Fruit fly (Drosophila melanogaster) whole organism, wandering third instar larva: Measurements from ENCODE around the gene CG32573.

Source experiments
- Abd-B ChIP-seq: fragments of >200 bp; optimal IDR thresholded peaks from 2 replicates; lab custom pipeline; 2017; ENCODE audit warnings: missing biosample characterization, missing genetic modification characterization
- CG32264 ChIP-seq: fragments of 200-800 bp; sonication (Bioruptor generic); optimal IDR thresholded peaks from 2 replicates; lab custom pipeline; 2016; ENCODE audit warnings: missing biosample characterization, missing genetic modification characterization
- CG9705 ChIP-seq: fragments of 200-800 bp; sonication (Bioruptor generic); optimal IDR thresholded peaks from 2 replicates; lab custom pipeline; 2018; ENCODE audit warnings: missing biosample characterization, mild to moderate bottlenecking, missing genetic modification characterization
- CrebA ChIP-seq: fragments of 200-800 bp; sonication (Bioruptor generic); optimal IDR thresholded peaks from 2 replicates; lab custom pipeline; 2016; ENCODE audit warnings: missing biosample characterization, mild to moderate bottlenecking, missing genetic modification characterization, borderline replicate concordance
- Dfd ChIP-seq: fragments of >200 bp; optimal IDR thresholded peaks from 2 replicates; lab custom pipeline; 2017; ENCODE audit warnings: missing biosample characterization, missing genetic modification characterization
- Dif ChIP-seq: fragments of 200-275, 200-300 bp; sonication (Bioruptor generic); optimal IDR thresholded peaks from 2 replicates; lab custom pipeline; 2018; ENCODE audit warnings: missing biosample characterization, missing genetic modification characterization; ENCODE audit not compliant: partially characterized antibody
- GATAd ChIP-seq: sonication (Bioruptor generic); optimal IDR thresholded peaks from 2 replicates; lab custom pipeline; 2016; ENCODE audit warnings: missing biosample characterization, missing genetic modification characterization
- HLH106 ChIP-seq: fragments of 200-800 bp; optimal IDR thresholded peaks from 3 replicates; lab custom pipeline; 2019; ENCODE audit warnings: missing biosample characterization, mild to moderate bottlenecking, missing genetic modification characterization, moderate library complexity
- Hnf4 ChIP-seq: fragments of 200-800 bp; sonication (Bioruptor generic); optimal IDR thresholded peaks from 2 replicates; lab custom pipeline; 2016; ENCODE audit warnings: missing biosample characterization, mild to moderate bottlenecking, missing genetic modification characterization
- Hr83 ChIP-seq: fragments of 200-300 bp; sonication (Bioruptor generic); optimal IDR thresholded peaks from 2 replicates; lab custom pipeline; 2016; ENCODE audit warnings: missing biosample characterization, mild to moderate bottlenecking, missing genetic modification characterization, moderate library complexity; ENCODE audit not compliant: poor library complexity, severe bottlenecking
- Jra ChIP-seq: sonication (Bioruptor generic); optimal IDR thresholded peaks from 2 replicates; lab custom pipeline; 2016; ENCODE audit warnings: missing biosample characterization, missing genetic modification characterization
- Myc ChIP-seq: fragments of >200 bp; optimal IDR thresholded peaks from 2 replicates; lab custom pipeline; 2017
- N ChIP-seq: fragments of >200 bp; optimal IDR thresholded peaks from 2 replicates; lab custom pipeline; 2018; ENCODE audit warnings: missing biosample characterization, missing external identifiers, missing genetic modification characterization
- OdsH ChIP-seq: fragments of 200-800 bp; sonication (Bioruptor generic); optimal IDR thresholded peaks from 2 replicates; lab custom pipeline; 2016; ENCODE audit warnings: missing biosample characterization, mild to moderate bottlenecking, missing genetic modification characterization
- Sp1 ChIP-seq: fragments of 200-800 bp; sonication (Bioruptor generic); optimal IDR thresholded peaks from 3 replicates; lab custom pipeline; 2019; ENCODE audit warnings: missing biosample characterization, mild to moderate bottlenecking, missing genetic modification characterization, moderate library complexity
- Vsx2 ChIP-seq: fragments of 200-300, 225-300 bp; sonication (Bioruptor generic); optimal IDR thresholded peaks from 2 replicates; lab custom pipeline; 2018; ENCODE audit warnings: missing biosample characterization, missing genetic modification characterization; ENCODE audit not compliant: partially characterized antibody
- br ChIP-seq: fragments of 200-800 bp; sonication (Bioruptor generic); optimal IDR thresholded peaks from 2 replicates; lab custom pipeline; 2016; ENCODE audit warnings: missing biosample characterization, missing genetic modification characterization
- brk ChIP-seq: fragments of 200-800 bp; sonication (Bioruptor generic); optimal IDR thresholded peaks from 2 replicates; lab custom pipeline; 2016; ENCODE audit warnings: missing biosample characterization, mild to moderate bottlenecking, missing genetic modification characterization
- dl ChIP-seq, 2 experiments: fragments of 175-275, 200-275 bp in 1 of 2; fragments of 200-275 bp in 1 of 2; sonication (Bioruptor generic); optimal IDR thresholded peaks; lab custom pipeline; 2018; ENCODE audit warnings: mild to moderate bottlenecking in 2 of 2, missing biosample characterization in 2 of 2, missing genetic modification characterization in 2 of 2, moderate library complexity in 2 of 2; ENCODE audit not compliant: partially characterized antibody in 2 of 2, insufficient read depth in 1 of 2
- dmrt93B ChIP-seq: fragments of 200-800 bp; sonication (Bioruptor generic); optimal IDR thresholded peaks from 2 replicates; lab custom pipeline; 2018; ENCODE audit warnings: missing biosample characterization, mild to moderate bottlenecking, missing genetic modification characterization
- dsf ChIP-seq: sonication (Bioruptor generic); optimal IDR thresholded peaks from 2 replicates; lab custom pipeline; 2016; ENCODE audit warnings: missing biosample characterization, missing genetic modification characterization, borderline replicate concordance
- fru ChIP-seq: fragments of 200-800 bp; sonication (Bioruptor generic); optimal IDR thresholded peaks from 3 replicates; lab custom pipeline; 2016; ENCODE audit warnings: missing biosample characterization, mild to moderate bottlenecking, missing genetic modification characterization
- jim ChIP-seq: fragments of 175-275, 200-325 bp; sonication (Bioruptor generic); optimal IDR thresholded peaks from 2 replicates; lab custom pipeline; 2016; ENCODE audit warnings: missing biosample characterization, mild to moderate bottlenecking, missing genetic modification characterization
- lola ChIP-seq: fragments of >200 bp; optimal IDR thresholded peaks from 2 replicates; lab custom pipeline; 2017; ENCODE audit warnings: missing biosample characterization, missing genetic modification characterization
- pan ChIP-seq: fragments of >200 bp; optimal IDR thresholded peaks from 2 replicates; lab custom pipeline; 2017
- psq ChIP-seq: fragments of 200-800 bp; sonication (Bioruptor generic); optimal IDR thresholded peaks from 3 replicates; lab custom pipeline; 2017; ENCODE audit warnings: missing biosample characterization, mild to moderate bottlenecking, missing genetic modification characterization, moderate library complexity
- sage ChIP-seq: fragments of 200-800 bp; sonication (Bioruptor generic); optimal IDR thresholded peaks from 2 replicates; lab custom pipeline; 2016; ENCODE audit warnings: missing biosample characterization, mild to moderate bottlenecking, missing genetic modification characterization
- tai ChIP-seq: sonication (Bioruptor generic); optimal IDR thresholded peaks from 2 replicates; lab custom pipeline; 2016; ENCODE audit warnings: missing biosample characterization, missing genetic modification characterization
- usp ChIP-seq: fragments of >200 bp; optimal IDR thresholded peaks from 2 replicates; lab custom pipeline; 2017; ENCODE audit warnings: missing biosample characterization, missing genetic modification characterization

Gene CG32573

dm6 chrX:16694477-16694876, 43.3 kb downstream of the CG32573 start:
- TF ChIP-seq jim: no peak
- no peak for TF ChIP-seq OdsH (GFP tag; lab: Kevin White, UChicago)
- TF ChIP-seq fru (GFP tag; lab: Kevin White, UChicago): peak; percentile 23
- TF ChIP-seq Dfd (GFP tag; lab: Kevin White, UChicago): no peak
- TF ChIP-seq dl (GFP tag; optimal IDR thresholded peaks at IDR 0.05; lab: Kevin White, UChicago; ENCODE audit: insufficient read depth in 1 of 2, partially characterized antibody in 2 of 2): no peak
- no peak for TF ChIP-seq Abd-B (GFP tag; lab: Kevin White, UChicago)
- TF ChIP-seq CrebA (GFP tag; lab: Kevin White, UChicago): no peak
- no peak for TF ChIP-seq brk

- TF ChIP-seq Hr83: no peak
- TF ChIP-seq Dfd (GFP tag; lab: Kevin White, UChicago): no peak
- TF ChIP-seq GATAd (GFP tag; lab: Kevin White, UChicago): no peak
- no peak for TF ChIP-seq CG9705 (GFP tag; lab: Kevin White, UChicago)
- TF ChIP-seq dsf (GFP tag; lab: Kevin White, UChicago): no peak
- no peak for TF ChIP-seq tai (GFP tag; lab: Kevin White, UChicago)
- no peak for TF ChIP-seq Vsx2 (GFP tag; lab: Kevin White, UChicago)
- TF ChIP-seq br (GFP tag; lab: Kevin White, UChicago): no peak
- no peak for TF ChIP-seq lola (GFP tag; lab: Kevin White, UChicago)
- no peak for TF ChIP-seq Jra (GFP tag; lab: Kevin White, UChicago)
- no peak for TF ChIP-seq Myc (lab: Kevin White, UChicago)
Observed at dm6 chrX:16694959-16695358, 43.8 kb downstream of the CG32573 start, which contains the start of gene Septin4. TSS of gene Septin4 (minus strand) at chrX:16695173.

- TF ChIP-seq CG9705 (GFP tag; lab: Kevin White, UChicago) (no peak), pan (lab: Kevin White, UChicago) (no peak), Vsx2 (GFP tag; lab: Kevin White, UChicago) (peak; percentile 66), CG32264 (GFP tag; lab: Kevin White, UChicago) (no peak), Dif (GFP tag; lab: Kevin White, UChicago) (peak; percentile 96), N (GFP tag; lab: Kevin White, UChicago) (no peak), Hnf4 (GFP tag; lab: Kevin White, UChicago) (no peak), dl (GFP tag; optimal IDR thresholded peaks at IDR 0.05; lab: Kevin White, UChicago; ENCODE audit: insufficient read depth in 1 of 2, partially characterized antibody in 2 of 2) (peak; percentile 53 to 80), HLH106 (tag; lab: Kevin White, UChicago) (no peak)
Observed at dm6 chrX:16695658-16696181, 44.5 kb downstream of the CG32573 start, which contains the start of gene CG4678. TSS of gene CG4678 (plus strand) at chrX:16696131.

DNA sequence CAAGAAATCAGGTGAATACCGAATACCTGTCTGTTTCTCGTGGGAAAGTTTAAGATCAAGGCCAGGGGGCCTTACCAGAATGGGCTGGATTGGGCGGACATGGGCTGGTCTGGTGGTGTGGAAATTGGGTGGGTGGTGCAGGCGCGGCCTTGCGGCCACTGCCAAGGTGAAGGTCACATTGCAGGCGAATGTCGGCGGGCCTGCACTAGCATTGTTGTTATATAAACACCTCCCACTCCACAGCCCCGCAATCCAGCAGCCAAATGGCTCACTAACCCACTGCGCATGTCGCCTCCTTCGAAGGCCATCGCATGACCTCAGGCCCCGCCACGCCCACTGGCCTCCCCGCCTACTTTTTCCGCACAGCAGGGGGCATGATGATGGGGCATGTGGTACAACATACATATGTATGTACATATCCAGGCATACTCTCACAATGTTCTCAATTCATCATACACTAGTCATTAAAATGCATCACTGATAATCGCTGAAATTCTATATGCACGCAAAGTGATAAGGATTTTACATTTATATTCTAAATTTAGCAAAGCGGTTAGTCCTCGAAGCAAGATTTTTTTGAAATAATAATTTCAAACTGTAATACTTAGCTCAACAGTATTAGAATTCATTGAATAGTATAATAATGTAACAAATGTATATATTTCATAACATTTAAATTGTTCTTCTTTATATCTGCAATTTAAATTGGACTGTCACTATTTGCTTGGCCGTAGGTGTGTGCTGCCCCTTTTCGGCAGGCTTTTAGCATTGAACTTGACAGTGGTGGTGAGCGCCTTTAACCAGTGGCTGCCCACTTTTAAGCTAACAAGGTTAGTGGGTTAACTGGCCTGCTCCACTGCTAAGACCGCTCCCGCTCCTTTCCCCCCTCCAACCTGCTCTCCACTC, 45.7 kb downstream of the CG32573 start:
- TF ChIP-seq dmrt93B (no peak), usp (GFP tag; lab: Kevin White, UChicago) (no peak), Abd-B (GFP tag; lab: Kevin White, UChicago) (no peak)

DNA sequence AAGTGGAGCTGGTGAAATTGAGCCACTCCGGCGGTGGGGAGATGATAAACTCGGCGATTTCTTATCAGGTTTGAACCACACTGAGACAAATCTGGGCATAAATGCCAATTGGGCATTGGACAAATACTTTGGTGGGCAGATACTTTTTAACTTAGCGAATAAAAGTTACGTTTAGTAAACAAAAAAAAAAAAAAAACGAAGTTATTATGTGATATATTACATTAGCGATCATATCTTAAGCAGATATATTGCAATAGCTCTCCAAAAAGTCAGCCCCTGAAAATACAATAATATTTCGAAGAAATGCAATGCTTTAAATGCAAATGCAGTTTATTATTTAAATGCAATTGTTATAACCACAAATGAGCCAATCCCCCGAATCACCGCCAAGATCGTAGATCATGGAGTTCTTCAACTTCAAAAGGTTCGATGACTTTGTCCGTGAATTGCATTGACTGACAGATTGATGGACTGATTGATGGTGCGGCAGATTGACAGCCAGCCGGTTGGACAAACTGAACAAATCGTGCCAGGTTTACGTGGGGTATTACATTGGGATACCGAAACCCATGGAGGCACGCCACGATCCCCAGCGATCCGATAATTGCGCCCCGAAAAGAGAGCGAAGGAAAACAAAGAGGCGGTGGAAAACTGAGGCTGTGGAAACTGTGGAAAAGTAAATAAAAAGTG, 46.9 kb downstream of the CG32573 start:
- no peak for TF ChIP-seq OdsH (GFP tag; lab: Kevin White, UChicago)
- no peak for TF ChIP-seq sage (GFP tag; lab: Kevin White, UChicago)
- TF ChIP-seq fru (GFP tag; lab: Kevin White, UChicago): no peak
- TF ChIP-seq brk: no peak
- no peak for TF ChIP-seq usp (GFP tag; lab: Kevin White, UChicago)
- TF ChIP-seq lola (GFP tag; lab: Kevin White, UChicago): no peak
- no peak for TF ChIP-seq CG32264 (GFP tag; lab: Kevin White, UChicago)
- no peak for TF ChIP-seq psq
- TF ChIP-seq tai (GFP tag; lab: Kevin White, UChicago): no peak
- no peak for TF ChIP-seq Sp1 (GFP tag; lab: Kevin White, UChicago)
- TF ChIP-seq GATAd (GFP tag; lab: Kevin White, UChicago): no peak
